Worm (Caenorhabditis elegans) whole organism, mixed stage, embryonic: ENCODE measurements around the gene srh-277.

Experiments
- M03D4.4 ChIP-seq: sonication (generic microtip); optimal IDR thresholded peaks from 2 replicates; lab custom pipeline; 2017; ENCODE audit warnings: mild to moderate bottlenecking, missing genetic modification characterization, missing compliant biosample characterization
- ceh-83 ChIP-seq: fragments of 200-800 bp; sonication (Bioruptor generic); optimal IDR thresholded peaks from 2 replicates; lab custom pipeline; 2018; ENCODE audit warnings: mild to moderate bottlenecking, missing genetic modification characterization, missing compliant biosample characterization
- ces-1 ChIP-seq: fragments of 150-350 bp; optimal IDR thresholded peaks from 2 replicates; lab custom pipeline; 2014; ENCODE audit warnings: missing biosample characterization, missing genetic modification reagents, missing genetic modification characterization
- elt-3 ChIP-seq: fragments of 150-350 bp; optimal IDR thresholded peaks from 2 replicates; lab custom pipeline; 2014; ENCODE audit warnings: missing biosample characterization, missing genetic modification characterization
- ham-2 ChIP-seq: fragments of 200-800 bp; sonication (Bioruptor generic); optimal IDR thresholded peaks from 2 replicates; lab custom pipeline; 2018; ENCODE audit warnings: mild to moderate bottlenecking, missing genetic modification characterization, missing compliant biosample characterization
- lin-32 ChIP-seq: fragments of 200-800 bp; sonication (Bioruptor generic); optimal IDR thresholded peaks from 2 replicates; lab custom pipeline; 2018; ENCODE audit warnings: mild to moderate bottlenecking, missing genetic modification characterization, missing compliant biosample characterization
- lsy-2 ChIP-seq: fragments of 150-350 bp; optimal IDR thresholded peaks from 2 replicates; lab custom pipeline; 2014; ENCODE audit warnings: missing biosample characterization, missing genetic modification characterization
- mep-1 ChIP-seq: fragments of 150-350 bp; optimal IDR thresholded peaks from 2 replicates; lab custom pipeline; 2017; ENCODE audit warnings: missing biosample characterization, missing genetic modification reagents, missing genetic modification characterization, inconsistent platforms
- nhr-237 ChIP-seq: fragments of 150-350 bp; optimal IDR thresholded peaks from 2 replicates; lab custom pipeline; 2014; ENCODE audit warnings: missing biosample characterization, missing genetic modification characterization
- pha-4 ChIP-seq: fragments of 150-350 bp; optimal IDR thresholded peaks from 2 replicates; lab custom pipeline; 2018; ENCODE audit warnings: missing biosample characterization, missing genetic modification reagents, missing genetic modification characterization
- snpc-4 ChIP-seq: fragments of 150-350 bp; optimal IDR thresholded peaks from 2 replicates; lab custom pipeline; 2014; ENCODE audit warnings: missing biosample characterization, missing genetic modification characterization
- ztf-11 ChIP-seq: fragments of 150-350 bp; optimal IDR thresholded peaks from 2 replicates; lab custom pipeline; 2014; ENCODE audit warnings: missing biosample characterization, missing genetic modification characterization

ce11 chrV:16175757-16176156 lies 7.3 kb upstream of the srh-277 start, which contains the start of gene cyp-33D1:
- no peak for TF ChIP-seq elt-3 (tag; lab: Kevin White, UChicago)
- no peak for TF ChIP-seq ham-2 (GFP tag; lab: Kevin White, UChicago)
- TF ChIP-seq lsy-2: no peak
- TF ChIP-seq pha-4: no peak
- no peak for TF ChIP-seq nhr-237
- TF ChIP-seq mep-1 (tag; lab: Kevin White, UChicago): no peak
- TF ChIP-seq lin-32 (GFP tag; lab: Kevin White, UChicago): no peak
- no peak for TF ChIP-seq snpc-4 (tag; lab: Kevin White, UChicago)
- no peak for TF ChIP-seq ces-1 (GFP tag; lab: Kevin White, UChicago)
- TF ChIP-seq ceh-83 (GFP tag; lab: Kevin White, UChicago): no peak
- no peak for TF ChIP-seq ztf-11 (tag; lab: Kevin White, UChicago)
- no peak for TF ChIP-seq M03D4.4
